Worm (Caenorhabditis elegans) whole organism, L4/young adult: ENCODE measurements around the gene srab-13.

Source experiments
- W03F9.2 ChIP-seq: fragments of 150-350 bp; optimal IDR thresholded peaks from 2 replicates; lab custom pipeline; 2014; ENCODE audit warnings: missing biosample characterization, missing genetic modification characterization
- dao-5 ChIP-seq: sonication (generic microtip); optimal IDR thresholded peaks from 2 replicates; lab custom pipeline; 2016; ENCODE audit warnings: missing genotype, missing genetic modification characterization, moderate library complexity, missing compliant biosample characterization
- him-1 ChIP-seq: sonication (generic microtip); optimal IDR thresholded peaks from 2 replicates; lab custom pipeline; 2016; ENCODE audit warnings: missing genotype, missing genetic modification reagents, missing genetic modification characterization, missing compliant biosample characterization

The srab-13 gene

ce11 chrV:2045956-2046355, 18.3 kb upstream of the srab-13 start, which contains the start of gene Y40B10A.5:
Gene Y40B10A.5 (minus strand): TSS chrV:2046056.
- no peak for TF ChIP-seq dao-5 (tag; lab: Kevin White, UChicago)
- TF ChIP-seq him-1 (tag; lab: Kevin White, UChicago): no peak
- no peak for TF ChIP-seq W03F9.2 (tag; lab: Kevin White, UChicago)

- no peak for TF ChIP-seq dao-5 (tag; lab: Kevin White, UChicago)
- TF ChIP-seq him-1 (tag; lab: Kevin White, UChicago): no peak
- no peak for TF ChIP-seq W03F9.2 (tag; lab: Kevin White, UChicago)
These were observed 7.9 kb upstream of the srab-13 start, which contains the start of gene srab-23 for ce11 chrV:2035545-2035944. Gene srab-23 (minus strand): TSS chrV:2035645.

ce11 chrV:2031454-2031853, 3.8 kb upstream of the srab-13 start, which contains the start of gene hil-6:
Gene hil-6 (minus strand): TSS chrV:2031554.
- TF ChIP-seq W03F9.2 (tag; lab: Kevin White, UChicago) (no peak), him-1 (tag; lab: Kevin White, UChicago) (no peak), dao-5 (tag; lab: Kevin White, UChicago) (no peak)

ce11 chrV:2030661-2031060, 3.0 kb upstream of the srab-13 start:
- TF ChIP-seq him-1 (tag; lab: Kevin White, UChicago) (no peak), dao-5 (tag; lab: Kevin White, UChicago) (no peak), W03F9.2 (tag; lab: Kevin White, UChicago) (no peak)

- TF ChIP-seq him-1 (tag; lab: Kevin White, UChicago): no peak
- no peak for TF ChIP-seq dao-5 (tag; lab: Kevin White, UChicago)
- TF ChIP-seq W03F9.2 (tag; lab: Kevin White, UChicago): no peak
These were observed 2.2 kb upstream of the srab-13 start, which contains the start of gene F59A7.12 for ce11 chrV:2029877-2030276. Gene F59A7.12 (plus strand): TSS chrV:2030177.

ce11 chrV:2022374-2022773, 5.3 kb downstream of the srab-13 start, which contains the start of gene F59A7.5:
Gene F59A7.5 (plus strand): TSS chrV:2022674.
- TF ChIP-seq him-1 (tag; lab: Kevin White, UChicago) (no peak), W03F9.2 (tag; lab: Kevin White, UChicago) (no peak), dao-5 (tag; lab: Kevin White, UChicago) (no peak)

- no peak for TF ChIP-seq him-1 (tag; lab: Kevin White, UChicago)
- TF ChIP-seq dao-5 (tag; lab: Kevin White, UChicago): no peak
- TF ChIP-seq W03F9.2 (tag; lab: Kevin White, UChicago): no peak
These were observed 6.4 kb downstream of the srab-13 start for ce11 chrV:2021283-2021682.

- no peak for TF ChIP-seq him-1 (tag; lab: Kevin White, UChicago)
- TF ChIP-seq W03F9.2 (tag; lab: Kevin White, UChicago): no peak
- no peak for TF ChIP-seq dao-5 (tag; lab: Kevin White, UChicago)
These were observed 9.0 kb downstream of the srab-13 start, which contains the start of gene F59A7.14 for ce11 chrV:2018689-2019088. Gene F59A7.14 (plus strand): TSS chrV:2018989.

ce11 chrV:2016428-2016827, 11.3 kb downstream of the srab-13 start, which contains the start of gene F59A7.2:
Gene F59A7.2 (minus strand): TSS chrV:2016528.
- TF ChIP-seq him-1 (tag; lab: Kevin White, UChicago) (no peak), dao-5 (tag; lab: Kevin White, UChicago) (no peak), W03F9.2 (tag; lab: Kevin White, UChicago) (no peak)

- no peak for TF ChIP-seq him-1 (tag; lab: Kevin White, UChicago)
- TF ChIP-seq dao-5 (tag; lab: Kevin White, UChicago): no peak
- TF ChIP-seq W03F9.2 (tag; lab: Kevin White, UChicago): no peak
These were observed 13.9 kb downstream of the srab-13 start, which contains the start of gene F59A7.11 for ce11 chrV:2013824-2014223. Gene F59A7.11 (minus strand): TSS chrV:2013924.

ce11 chrV:2011777-2012176, 15.9 kb downstream of the srab-13 start, which contains the start of gene F59A7.7:
Gene F59A7.7 (plus strand): TSS chrV:2012077.
- TF ChIP-seq W03F9.2 (tag; lab: Kevin White, UChicago): no peak
- TF ChIP-seq dao-5 (tag; lab: Kevin White, UChicago): no peak
- TF ChIP-seq him-1 (tag; lab: Kevin White, UChicago): no peak

ce11 chrV:2008412-2008811, 19.3 kb downstream of the srab-13 start:
- TF ChIP-seq dao-5 (tag; lab: Kevin White, UChicago) (no peak), W03F9.2 (tag; lab: Kevin White, UChicago) (peak; percentile 19), him-1 (tag; lab: Kevin White, UChicago) (peak; percentile 1)

ce11 chrV:2004659-2005058, 23.0 kb downstream of the srab-13 start, which contains the start of gene cysl-4:
Gene cysl-4 (plus strand): TSS chrV:2004959.
- TF ChIP-seq dao-5 (tag; lab: Kevin White, UChicago): no peak
- no peak for TF ChIP-seq W03F9.2 (tag; lab: Kevin White, UChicago)
- TF ChIP-seq him-1 (tag; lab: Kevin White, UChicago): no peak

- TF ChIP-seq W03F9.2 (tag; lab: Kevin White, UChicago) (no peak), him-1 (tag; lab: Kevin White, UChicago) (no peak), dao-5 (tag; lab: Kevin White, UChicago) (no peak)
These were observed 23.5 kb downstream of the srab-13 start, which contains the start of gene clec-206 for ce11 chrV:2004229-2004628. Gene clec-206 (minus strand): TSS chrV:2004329.
